Worm (Caenorhabditis elegans): Measurements from ENCODE around the gene F16G10.5.

DNA sequence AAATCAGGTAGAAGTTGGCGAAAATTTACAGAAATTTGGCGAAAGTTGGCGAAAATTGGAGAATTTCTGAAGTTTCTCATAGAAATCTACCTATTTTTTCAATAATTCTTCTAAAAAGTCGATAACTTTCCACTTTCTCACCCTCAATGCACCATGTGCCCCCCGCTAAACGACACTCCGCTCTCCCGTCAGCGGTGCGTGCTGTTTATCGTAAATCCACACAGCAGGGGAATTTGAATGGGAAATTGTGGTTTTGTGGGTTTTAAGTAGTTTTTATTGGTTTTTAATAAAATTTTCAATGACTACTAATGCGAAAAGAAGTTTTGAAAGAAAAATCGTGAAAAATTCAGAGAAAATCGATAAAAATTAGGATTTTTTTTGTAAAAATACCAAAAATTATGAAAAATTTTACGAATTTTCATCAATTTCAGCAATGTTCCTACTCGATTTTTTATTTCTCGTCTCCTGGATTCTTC, 25.1 kb upstream of the F16G10.5 start, which contains the start of gene F43C11.6:
- TF ChIP-seq nhr-237 (tag; optimal IDR thresholded peaks at IDR 0.05): no peak
- TF ChIP-seq nhr-23 (tag; optimal IDR thresholded peaks at IDR 0.05): no peak
- peak in 1 of 2 experiments; percentile 61 for TF ChIP-seq lsy-2 (tag; optimal IDR thresholded peaks at IDR 0.05)
- no peak for TF ChIP-seq elt-1 (tag; optimal IDR thresholded peaks at IDR 0.05)
- TF ChIP-seq dmd-4 (tag; optimal IDR thresholded peaks at IDR 0.05): no peak
- TF ChIP-seq zag-1 (tag; optimal IDR thresholded peaks at IDR 0.05): no peak
- TF ChIP-seq R02D3.7 (tag; optimal IDR thresholded peaks at IDR 0.05): peak; percentile 69

Data from whole organism, L2 larva.